Fruit fly (Drosophila melanogaster) whole organism, prepupa: ENCODE data around the gene CG42693.

Experiments used
- Blimp-1 ChIP-seq: fragments of 200-800 bp; sonication (Bioruptor generic); optimal IDR thresholded peaks from 3 replicates; lab custom pipeline; 2017; ENCODE audit warnings: missing biosample characterization, missing genetic modification characterization, mild to moderate bottlenecking, moderate library complexity, missing genetic modification reagents
- CG10669 ChIP-seq: fragments of 200-800 bp; sonication (Bioruptor generic); optimal IDR thresholded peaks from 3 replicates; lab custom pipeline; 2018; ENCODE audit warnings: missing biosample characterization, mild to moderate bottlenecking, missing genetic modification characterization, moderate library complexity
- CG11902 ChIP-seq: fragments of 200-800 bp; sonication (Bioruptor generic); optimal IDR thresholded peaks from 3 replicates; lab custom pipeline; 2016; ENCODE audit warnings: missing biosample characterization, missing genetic modification characterization
- CG15336 ChIP-seq: fragments of 200-800 bp; sonication (Bioruptor generic); IDR thresholded peaks from 2 replicates; pipeline ENCODE4 v1.3.6; 2022; ENCODE audit warnings: missing biosample characterization, missing genetic modification characterization
- CG1621 ChIP-seq: fragments of 200-800 bp; sonication (Bioruptor generic); optimal IDR thresholded peaks from 3 replicates; lab custom pipeline; 2018; ENCODE audit warnings: missing biosample characterization, mild to moderate bottlenecking, missing genetic modification characterization
- CG16779 ChIP-seq: fragments of 200-800 bp; sonication (Bioruptor generic); optimal IDR thresholded peaks from 3 replicates; lab custom pipeline; 2017; ENCODE audit warnings: missing biosample characterization, mild to moderate bottlenecking, missing genetic modification characterization
- CG3032 ChIP-seq: fragments of 200-800 bp; optimal IDR thresholded peaks from 2 replicates; lab custom pipeline; 2019; ENCODE audit warnings: missing biosample characterization, mild to moderate bottlenecking, missing genetic modification characterization, moderate library complexity
- CG32006 ChIP-seq: fragments of 200-800 bp; sonication (Bioruptor generic); optimal IDR thresholded peaks from 3 replicates; lab custom pipeline; 2017; ENCODE audit warnings: missing biosample characterization, mild to moderate bottlenecking, missing genetic modification characterization
- CG34406 ChIP-seq: fragments of 200-800 bp; sonication (Bioruptor generic); optimal IDR thresholded peaks from 3 replicates; lab custom pipeline; 2016; ENCODE audit warnings: missing biosample characterization, missing genetic modification characterization
- CG3919 ChIP-seq: fragments of 200-800 bp; sonication (Bioruptor generic); optimal IDR thresholded peaks from 3 replicates; lab custom pipeline; 2016; ENCODE audit warnings: missing biosample characterization, missing genetic modification characterization
- CG4318 ChIP-seq: fragments of 200-800 bp; sonication (Bioruptor generic); optimal IDR thresholded peaks from 3 replicates; lab custom pipeline; 2017; ENCODE audit warnings: missing biosample characterization, mild to moderate bottlenecking, missing genetic modification characterization
- CG6163 ChIP-seq: fragments of 200-800 bp; sonication (Bioruptor generic); IDR thresholded peaks from 3 replicates; pipeline ENCODE4 v1.3.6; 2022; ENCODE audit warnings: missing biosample characterization, missing genetic modification characterization
- CG6276 ChIP-seq: fragments of 200-800 bp; sonication (Bioruptor generic); optimal IDR thresholded peaks from 2 replicates; lab custom pipeline; 2017; ENCODE audit warnings: missing biosample characterization, mild to moderate bottlenecking, missing genetic modification characterization
- CG6792 ChIP-seq: fragments of 200-800 bp; sonication (Bioruptor generic); optimal IDR thresholded peaks from 3 replicates; lab custom pipeline; 2016; ENCODE audit warnings: missing biosample characterization, missing genetic modification characterization
- CG6808 ChIP-seq: fragments of 200-800 bp; sonication (Bioruptor generic); optimal IDR thresholded peaks from 3 replicates; lab custom pipeline; 2017; ENCODE audit warnings: missing biosample characterization, missing genetic modification characterization, mild to moderate bottlenecking, moderate library complexity, missing genetic modification reagents
- CG6854 ChIP-seq: fragments of 200-800 bp; sonication (Bioruptor generic); optimal IDR thresholded peaks from 2 replicates; lab custom pipeline; 2017; ENCODE audit warnings: missing biosample characterization, mild to moderate bottlenecking, missing genetic modification characterization
- CG7368 ChIP-seq: fragments of 200-800 bp; sonication (Bioruptor generic); optimal IDR thresholded peaks from 3 replicates; lab custom pipeline; 2016; ENCODE audit warnings: missing biosample characterization, missing genetic modification characterization
- CG8119 ChIP-seq: fragments of 200-800 bp; sonication (Bioruptor generic); IDR thresholded peaks from 3 replicates; pipeline ENCODE4 v1.3.6; 2022; ENCODE audit warnings: missing biosample characterization, missing genetic modification characterization
- CG8632 ChIP-seq: fragments of 200-800 bp; sonication (Bioruptor generic); optimal IDR thresholded peaks from 3 replicates; lab custom pipeline; 2016; ENCODE audit warnings: missing biosample characterization, missing genetic modification characterization
- CG9139 ChIP-seq: fragments of 200-800 bp; sonication (Bioruptor generic); optimal IDR thresholded peaks from 3 replicates; lab custom pipeline; 2017; ENCODE audit warnings: missing biosample characterization, mild to moderate bottlenecking, missing genetic modification characterization
- Eip75B ChIP-seq: fragments of 200-800 bp; sonication (Bioruptor generic); optimal IDR thresholded peaks from 3 replicates; lab custom pipeline; 2016; ENCODE audit warnings: missing biosample characterization, missing genetic modification characterization
- Eip78C ChIP-seq: fragments of 200-800 bp; sonication (Bioruptor generic); peaks from one replicate; lab custom pipeline; 2016; ENCODE audit warnings: missing biosample characterization, missing genetic modification characterization
- Ets21C ChIP-seq: fragments of 200-800 bp; sonication (Bioruptor generic); optimal IDR thresholded peaks from 3 replicates; lab custom pipeline; 2016; ENCODE audit warnings: missing biosample characterization, missing genetic modification characterization
- Ets96B ChIP-seq: fragments of 200-800 bp; optimal IDR thresholded peaks from 2 replicates; lab custom pipeline; 2019; ENCODE audit warnings: missing biosample characterization, mild to moderate bottlenecking, missing genetic modification characterization, moderate library complexity
- Gug ChIP-seq: fragments of 200-800 bp; sonication (Bioruptor generic); IDR thresholded peaks from 2 replicates; pipeline ENCODE4 v1.3.6; 2022; ENCODE audit warnings: missing biosample characterization, missing genetic modification characterization
- Lpt ChIP-seq: fragments of 200-800 bp; sonication (Bioruptor generic); optimal IDR thresholded peaks from 3 replicates; lab custom pipeline; 2016; ENCODE audit warnings: missing biosample characterization, missing genetic modification characterization
- OdsH ChIP-seq: fragments of 200-800 bp; sonication (Bioruptor generic); optimal IDR thresholded peaks from 3 replicates; lab custom pipeline; 2016; ENCODE audit warnings: missing biosample characterization, missing genetic modification characterization
- Sox14 ChIP-seq: fragments of 200-800 bp; sonication (Bioruptor generic); optimal IDR thresholded peaks from 3 replicates; lab custom pipeline; 2016; ENCODE audit warnings: missing biosample characterization, missing genetic modification characterization
- Sox15 ChIP-seq: fragments of 200-800 bp; sonication (Bioruptor generic); optimal IDR thresholded peaks from 3 replicates; lab custom pipeline; 2016; ENCODE audit warnings: missing biosample characterization, missing genetic modification characterization
- achi ChIP-seq: fragments of 200-800 bp; sonication (Bioruptor generic); optimal IDR thresholded peaks from 3 replicates; lab custom pipeline; 2016; ENCODE audit warnings: missing biosample characterization, missing genetic modification characterization
- acj6 ChIP-seq: fragments of 200-800 bp; sonication (Bioruptor generic); optimal IDR thresholded peaks from 3 replicates; lab custom pipeline; 2016; ENCODE audit warnings: missing biosample characterization, missing genetic modification characterization
- cyc ChIP-seq: fragments of 200-800 bp; sonication (Bioruptor generic); optimal IDR thresholded peaks from 3 replicates; lab custom pipeline; 2016; ENCODE audit warnings: missing biosample characterization, missing genetic modification characterization
- eg ChIP-seq: fragments of 200-800 bp; sonication (Bioruptor generic); IDR thresholded peaks from 3 replicates; pipeline ENCODE4 v1.3.6; 2022; ENCODE audit warnings: missing biosample characterization, missing genetic modification characterization
- esn ChIP-seq: fragments of 200-800 bp; sonication (Bioruptor generic); optimal IDR thresholded peaks from 2 replicates; lab custom pipeline; 2016; ENCODE audit warnings: missing biosample characterization, mild to moderate bottlenecking, missing genetic modification characterization, moderate library complexity
- fd59A ChIP-seq: fragments of 200-800 bp; sonication (Bioruptor generic); optimal IDR thresholded peaks from 2 replicates; lab custom pipeline; 2017; ENCODE audit warnings: missing biosample characterization, mild to moderate bottlenecking, missing genetic modification characterization, missing genetic modification reagents
- fkh ChIP-seq: fragments of 200-800 bp; sonication (Bioruptor generic); optimal IDR thresholded peaks from 3 replicates; lab custom pipeline; 2017; ENCODE audit warnings: missing biosample characterization, mild to moderate bottlenecking, missing genetic modification characterization, moderate library complexity
- lz ChIP-seq: fragments of 200-800 bp; sonication (Bioruptor generic); optimal IDR thresholded peaks from 3 replicates; lab custom pipeline; 2016; ENCODE audit warnings: missing biosample characterization, missing genetic modification characterization
- net ChIP-seq: fragments of 200-800 bp; sonication (Bioruptor generic); optimal IDR thresholded peaks from 3 replicates; lab custom pipeline; 2016; ENCODE audit warnings: missing biosample characterization, missing genetic modification characterization
- pdm3 ChIP-seq: fragments of 200-800 bp; sonication (Bioruptor generic); optimal IDR thresholded peaks from 3 replicates; lab custom pipeline; 2016; ENCODE audit warnings: missing biosample characterization, missing genetic modification characterization
- salr ChIP-seq, 2 experiments: fragments of 200-800 bp; sonication (Bioruptor generic); optimal IDR thresholded peaks; 3 replicates each; lab custom pipeline; 2016 to 2018; ENCODE audit warnings: missing biosample characterization in 2 of 2, missing genetic modification characterization in 2 of 2, mild to moderate bottlenecking in 1 of 2
- spab ChIP-seq: fragments of 200-800 bp; sonication (Bioruptor generic); optimal IDR thresholded peaks from 2 replicates; lab custom pipeline; 2017; ENCODE audit warnings: missing biosample characterization, mild to moderate bottlenecking, missing genetic modification characterization, missing genetic modification reagents
- ss ChIP-seq, 2 experiments: fragments of 200-800 bp; sonication (Bioruptor generic); optimal IDR thresholded peaks; 2 replicates in 1 of 2; 3 replicates in 1 of 2; lab custom pipeline; 2017 to 2018; ENCODE audit warnings: mild to moderate bottlenecking in 2 of 2, missing biosample characterization in 2 of 2, missing genetic modification characterization in 2 of 2, moderate library complexity in 1 of 2
- svp ChIP-seq: fragments of 200-800 bp; sonication (Bioruptor generic); peaks from one replicate; lab custom pipeline; 2016; ENCODE audit warnings: missing biosample characterization, missing genetic modification characterization
- vri ChIP-seq: fragments of 200-800 bp; sonication (Bioruptor generic); optimal IDR thresholded peaks from 3 replicates; lab custom pipeline; 2016; ENCODE audit warnings: missing biosample characterization, mild to moderate bottlenecking, missing genetic modification characterization

The CG42693 gene

dm6 chr3R:31708240-31708639, at the start of gene CG42693:
Gene CG42693 (minus strand): TSS chr3R:31708340.
- no peak for TF ChIP-seq CG4318
- TF ChIP-seq fd59A (GFP tag; lab: Kevin White, UChicago) = no peak
- no peak for TF ChIP-seq pdm3 (GFP tag; lab: Kevin White, UChicago)
- TF ChIP-seq CG6163 = no peak
- no peak for TF ChIP-seq CG34406 (GFP tag; lab: Kevin White, UChicago)

dm6 chr3R:31754605-31755004, 46.5 kb upstream of the CG42693 start, which contains the start of gene salt:
Gene salt (minus strand): TSS chr3R:31754705.
- TF ChIP-seq CG16779 (tag; lab: Kevin White, UChicago) = no peak
- no peak for TF ChIP-seq achi
- TF ChIP-seq CG8119 (GFP tag; lab: Robert Waterston, UW) = no peak
- TF ChIP-seq CG8632 (GFP tag; lab: Kevin White, UChicago) = no peak
- no peak for TF ChIP-seq Ets96B (tag; lab: Kevin White, UChicago)
- TF ChIP-seq spab (GFP tag; lab: Kevin White, UChicago) = no peak
- no peak for TF ChIP-seq CG32006 (GFP tag; lab: Kevin White, UChicago)
- TF ChIP-seq CG11902 = no peak
- TF ChIP-seq CG6854 (GFP tag; lab: Kevin White, UChicago) = no peak

- TF ChIP-seq vri = peak; percentile 31
- TF ChIP-seq Sox15 (GFP tag; lab: Kevin White, UChicago) = no peak
- peak; percentile 2 for TF ChIP-seq achi
- TF ChIP-seq Eip75B = peak; percentile 51
- no peak for TF ChIP-seq lz (GFP tag; lab: Kevin White, UChicago)
- TF ChIP-seq svp (GFP tag; lab: Kevin White, UChicago) = peak; percentile 63
- peak; percentile 79 for TF ChIP-seq CG6808 (GFP tag; lab: Kevin White, UChicago)
- peak; percentile 79 to 90 for TF ChIP-seq ss (GFP tag; optimal IDR thresholded peaks at IDR 0.05; lab: Kevin White, UChicago)
- TF ChIP-seq Eip78C (GFP tag; lab: Kevin White, UChicago) = peak; percentile 72
- peak; percentile 36 for TF ChIP-seq spab (GFP tag; lab: Kevin White, UChicago)
- TF ChIP-seq Blimp-1 = peak; percentile 38
- peak; percentile 35 for TF ChIP-seq CG10669 (GFP tag; lab: Kevin White, UChicago)
- TF ChIP-seq CG8119 (GFP tag; lab: Robert Waterston, UW) = no peak
- TF ChIP-seq Ets21C (GFP tag; lab: Kevin White, UChicago) = no peak
- peak; percentile 1 for TF ChIP-seq CG6792 (GFP tag; lab: Kevin White, UChicago)
- peak; percentile 75 for TF ChIP-seq CG16779 (tag; lab: Kevin White, UChicago)
- TF ChIP-seq net (GFP tag; lab: Kevin White, UChicago) = peak; percentile 74
- no peak for TF ChIP-seq OdsH
- TF ChIP-seq CG15336 (GFP tag; lab: Robert Waterston, UW) = no peak
- peak; percentile 12 for TF ChIP-seq esn (GFP tag; lab: Kevin White, UChicago)
- TF ChIP-seq Ets96B (tag; lab: Kevin White, UChicago) = peak; percentile 52
- TF ChIP-seq Lpt = peak; percentile 62
- no peak for TF ChIP-seq CG11902
- peak; percentile 5 for TF ChIP-seq CG8632 (GFP tag; lab: Kevin White, UChicago)
- TF ChIP-seq CG6276 (GFP tag; lab: Kevin White, UChicago) = peak; percentile 65
- peak; percentile 33 for TF ChIP-seq CG3919 (GFP tag; lab: Kevin White, UChicago)
- no peak for TF ChIP-seq CG7368 (GFP tag; lab: Kevin White, UChicago)
- TF ChIP-seq CG9139 (GFP tag; lab: Kevin White, UChicago) = peak; percentile 73
- TF ChIP-seq cyc (GFP tag; lab: Kevin White, UChicago) = no peak
- peak; percentile 80 for TF ChIP-seq CG6854 (GFP tag; lab: Kevin White, UChicago)
- TF ChIP-seq Sox14 = peak; percentile 54
- TF ChIP-seq fkh = peak; percentile 80
- TF ChIP-seq CG1621 (tag; lab: Kevin White, UChicago) = peak; percentile 76
- TF ChIP-seq eg (GFP tag; lab: Robert Waterston, UW) = no peak
- TF ChIP-seq acj6 (GFP tag; lab: Kevin White, UChicago) = no peak
- no peak for TF ChIP-seq salr (GFP tag; optimal IDR thresholded peaks at IDR 0.05; lab: Kevin White, UChicago)
- no peak for TF ChIP-seq Gug (GFP tag; lab: Robert Waterston, UW)
- TF ChIP-seq CG32006 (GFP tag; lab: Kevin White, UChicago) = peak; percentile 15
- no peak for TF ChIP-seq fd59A (GFP tag; lab: Kevin White, UChicago)
- peak; percentile 31 for TF ChIP-seq CG3032 (tag; lab: Kevin White, UChicago)
These were observed 40.2 kb upstream of the CG42693 start for dm6 chr3R:31748093-31748996.
